Worm (Caenorhabditis elegans): ENCODE results near the gene K10D6.4.

K10D6.4 gene

ce11 chrV:11260622-11261021 lies 58.9 kb downstream of the K10D6.4 start, which contains the start of gene F07B10.7:
F07B10.7 (minus strand) TSS chrV:11260722.
- no peak for TF ChIP-seq unc-62 (GFP tag; optimal IDR thresholded peaks at IDR 0.05)
- no peak for TF ChIP-seq C17E4.6 (GFP tag; IDR thresholded peaks at IDR 0.05)
- TF ChIP-seq snpc-3.4 (tag; optimal IDR thresholded peaks at IDR 0.05) = no peak
- TF ChIP-seq lsy-27 (tag; optimal IDR thresholded peaks at IDR 0.05; ENCODE audit: borderline replicate concordance, insufficient read depth) = no peak
- TF ChIP-seq bed-1 (GFP tag; IDR thresholded peaks at IDR 0.05) = no peak
- no peak for TF ChIP-seq unc-130 (GFP tag; optimal IDR thresholded peaks at IDR 0.05)
- TF ChIP-seq ztf-25 (GFP tag; IDR thresholded peaks at IDR 0.05) = no peak
- TF ChIP-seq rec-8 (tag; optimal IDR thresholded peaks at IDR 0.05) = no peak

ce11 chrV:11263025-11263424 lies 61.3 kb downstream of the K10D6.4 start, which contains the start of gene F07B10.4:
F07B10.4 (minus strand) TSS chrV:11263125.
- TF ChIP-seq F55B11.4 (tag; optimal IDR thresholded peaks at IDR 0.05; ENCODE audit: borderline replicate concordance, insufficient read depth) (no peak), nhr-80 (tag; optimal IDR thresholded peaks at IDR 0.05) (no peak), lsl-1 (GFP tag; optimal IDR thresholded peaks at IDR 0.05) (no peak), snpc-1.1 (tag; optimal IDR thresholded peaks at IDR 0.05; ENCODE audit: insufficient read depth) (no peak), attf-5 (GFP tag; optimal IDR thresholded peaks at IDR 0.05) (no peak), lir-1 (GFP tag; conservative IDR thresholded peaks at IDR 0.05) (no peak), F49E8.2 (tag; optimal IDR thresholded peaks at IDR 0.05; ENCODE audit: insufficient read depth) (no peak), ets-4 (GFP tag; optimal IDR thresholded peaks at IDR 0.05) (no peak), hlh-12 (tag; optimal IDR thresholded peaks at IDR 0.05) (no peak), egl-44 (GFP tag; IDR thresholded peaks at IDR 0.05) (no peak), somi-1 (GFP tag; optimal IDR thresholded peaks at IDR 0.05) (no peak), hmg-1.2 (GFP tag; IDR thresholded peaks at IDR 0.05) (no peak), ZK185.1 (tag; optimal IDR thresholded peaks at IDR 0.05; ENCODE audit: poor library complexity, severe bottlenecking) (no peak), dox-1 (GFP tag; IDR thresholded peaks at IDR 0.05) (no peak)

- TF ChIP-seq dpl-1 (GFP tag; optimal IDR thresholded peaks at IDR 0.05) (no peak), nhr-80 (tag; optimal IDR thresholded peaks at IDR 0.05) (peak; percentile 61)
These were observed 63.8 kb downstream of the K10D6.4 start, which contains the start of gene cln-3.1 for ce11 chrV:11265482-11265881. cln-3.1 (minus strand) TSS chrV:11265652.
